Fruit fly (Drosophila melanogaster) Kc167 (cell line): ENCODE measurements around the gene CG17440.

ENCODE experiments used
- Sin3A ChIP-seq: fragments of >200 bp; optimal IDR thresholded peaks from 2 replicates; lab custom pipeline; 2018; ENCODE audit warnings: missing external identifiers
- h ChIP-seq: fragments of >200 bp; optimal IDR thresholded peaks from 3 replicates; lab custom pipeline; 2018; ENCODE audit warnings: missing external identifiers
- insv ChIP-seq: fragments of >200 bp; optimal IDR thresholded peaks from 3 replicates; lab custom pipeline; 2018; ENCODE audit warnings: missing external identifiers

dm6 chrX:9226837-9227236 is 42.9 kb downstream of the CG17440 start, which contains the start of gene Gr8a:
- TF ChIP-seq insv (lab: Kevin White, UChicago) (no peak), Sin3A (no peak), h (lab: Kevin White, UChicago) (no peak)
